Fruit fly (Drosophila melanogaster) whole organism, pupa: ENCODE results near the gene cyr.

ENCODE experiments used
- CG10348 ChIP-seq: fragments of 200-800 bp; sonication (Bioruptor generic); IDR thresholded peaks from 2 replicates; pipeline ENCODE4 v1.3.6; 2022; ENCODE audit warnings: missing biosample characterization, missing genetic modification characterization
- CG12605 ChIP-seq: fragments of 200-800 bp; sonication (Bioruptor generic); IDR thresholded peaks from 2 replicates; pipeline ENCODE4 v1.3.6; 2022; ENCODE audit warnings: missing biosample characterization, missing genetic modification characterization
- CG13204 ChIP-seq: fragments of 200-800 bp; sonication (Bioruptor generic); optimal IDR thresholded peaks from 2 replicates; lab custom pipeline; 2018; ENCODE audit warnings: missing biosample characterization, mild to moderate bottlenecking, missing genetic modification characterization, moderate library complexity
- CG14655 ChIP-seq: fragments of 200-800 bp; sonication (Bioruptor generic); optimal IDR thresholded peaks from 3 replicates; lab custom pipeline; 2017; ENCODE audit warnings: mild to moderate bottlenecking, missing biosample characterization, missing genetic modification reagents, missing genetic modification characterization
- CG15710 ChIP-seq: fragments of 200-800 bp; sonication (Bioruptor generic); optimal IDR thresholded peaks from 2 replicates; lab custom pipeline; 2018; ENCODE audit warnings: missing biosample characterization, mild to moderate bottlenecking, missing genetic modification characterization, moderate library complexity
- CG17806 ChIP-seq: fragments of 200-800 bp; sonication (Bioruptor generic); optimal IDR thresholded peaks from 2 replicates; lab custom pipeline; 2018; ENCODE audit warnings: missing biosample characterization, mild to moderate bottlenecking, missing genetic modification characterization, moderate library complexity
- CG32121 ChIP-seq: fragments of 200-800 bp; sonication (Bioruptor generic); IDR thresholded peaks from 2 replicates; pipeline ENCODE4 v1.3.6; 2022; ENCODE audit warnings: missing biosample characterization, missing genetic modification characterization
- CG34367 ChIP-seq: fragments of 200-800 bp; sonication (Bioruptor generic); optimal IDR thresholded peaks from 2 replicates; lab custom pipeline; 2018; ENCODE audit warnings: missing biosample characterization, mild to moderate bottlenecking, missing genetic modification characterization
- CG4496 ChIP-seq: fragments of 200-800 bp; sonication (Bioruptor generic); IDR thresholded peaks from 3 replicates; pipeline ENCODE4 v1.3.6; 2022; ENCODE audit warnings: missing biosample characterization, missing genetic modification characterization
- CG8159 ChIP-seq: fragments of 200-800 bp; sonication (Bioruptor generic); optimal IDR thresholded peaks from 3 replicates; lab custom pipeline; 2018; ENCODE audit warnings: missing biosample characterization, mild to moderate bottlenecking, missing genetic modification characterization, moderate library complexity
- CG8301 ChIP-seq: fragments of 200-800 bp; sonication (Bioruptor generic); optimal IDR thresholded peaks from 2 replicates; lab custom pipeline; 2018; ENCODE audit warnings: missing biosample characterization, mild to moderate bottlenecking, missing genetic modification characterization
- CG9948 ChIP-seq: fragments of 200-800 bp; sonication (Bioruptor generic); optimal IDR thresholded peaks from 2 replicates; lab custom pipeline; 2018; ENCODE audit warnings: missing biosample characterization, mild to moderate bottlenecking, missing genetic modification characterization, moderate library complexity
- D1 ChIP-seq: fragments of 200-800 bp; sonication (Bioruptor generic); optimal IDR thresholded peaks from 2 replicates; lab custom pipeline; 2018; ENCODE audit warnings: missing biosample characterization, mild to moderate bottlenecking, missing genetic modification characterization, moderate library complexity
- EcR ChIP-seq: fragments of 200-800 bp; sonication (Bioruptor generic); optimal IDR thresholded peaks from 3 replicates; lab custom pipeline; 2019; ENCODE audit warnings: missing biosample characterization, missing genetic modification characterization, mild to moderate bottlenecking, moderate library complexity, missing genetic modification reagents
- Ets98B ChIP-seq: fragments of 200-800 bp; sonication (Bioruptor generic); IDR thresholded peaks from 2 replicates; pipeline ENCODE4 v1.3.6; 2022; ENCODE audit warnings: missing biosample characterization, missing genetic modification characterization
- Pif1A ChIP-seq: fragments of 200-800 bp; sonication (Bioruptor generic); optimal IDR thresholded peaks from 3 replicates; lab custom pipeline; 2016; ENCODE audit warnings: missing biosample characterization, missing genetic modification characterization
- Pif1B ChIP-seq: fragments of 200-800 bp; sonication (Bioruptor generic); optimal IDR thresholded peaks from 3 replicates; lab custom pipeline; 2016; ENCODE audit warnings: missing biosample characterization, missing genetic modification characterization
- Snoo ChIP-seq: fragments of 200-800 bp; sonication (Bioruptor generic); optimal IDR thresholded peaks from 3 replicates; lab custom pipeline; 2017; ENCODE audit warnings: missing biosample characterization, mild to moderate bottlenecking, missing genetic modification characterization, inconsistent platforms
- fd96Ca ChIP-seq: fragments of 200-800 bp; sonication (Bioruptor generic); IDR thresholded peaks from 3 replicates; pipeline ENCODE4 v1.3.6; 2022; ENCODE audit warnings: missing biosample characterization, missing genetic modification characterization
- gl ChIP-seq: fragments of 200-800 bp; sonication (Bioruptor generic); optimal IDR thresholded peaks from 2 replicates; lab custom pipeline; 2018; ENCODE audit warnings: missing biosample characterization, mild to moderate bottlenecking, missing genetic modification characterization
- rn ChIP-seq: fragments of 200-800 bp; sonication (Bioruptor generic); IDR thresholded peaks from 2 replicates; pipeline ENCODE4 v1.3.6; 2022; ENCODE audit warnings: missing biosample characterization, missing genetic modification characterization

cyr gene

DNA sequence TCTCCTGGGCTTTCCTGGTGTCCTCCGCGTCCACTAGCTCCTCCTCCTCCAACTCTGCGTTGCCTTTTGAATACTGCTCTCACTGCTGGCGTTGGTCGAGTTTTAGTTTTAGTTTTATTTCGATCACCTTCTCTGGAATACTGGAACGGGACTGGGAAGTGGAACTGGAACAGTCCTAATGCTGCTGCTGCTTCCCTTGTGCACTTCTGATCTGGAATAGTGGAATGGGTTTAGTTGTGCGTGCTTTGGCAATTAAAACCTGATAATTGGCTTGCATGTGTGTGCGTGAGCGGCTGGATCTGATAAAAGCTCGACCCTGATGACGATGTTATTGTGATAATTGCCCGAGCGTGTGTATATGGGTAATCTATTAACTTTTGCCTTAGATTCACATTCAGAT is 5.2 kb upstream of the cyr start:
- TF ChIP-seq gl (tag; lab: Kevin White, UChicago) (no peak), Pif1B (GFP tag; lab: Kevin White, UChicago) (no peak), Ets98B (no peak)
- TF ChIP-seq, all 21 proteins: peak for 0

DNA sequence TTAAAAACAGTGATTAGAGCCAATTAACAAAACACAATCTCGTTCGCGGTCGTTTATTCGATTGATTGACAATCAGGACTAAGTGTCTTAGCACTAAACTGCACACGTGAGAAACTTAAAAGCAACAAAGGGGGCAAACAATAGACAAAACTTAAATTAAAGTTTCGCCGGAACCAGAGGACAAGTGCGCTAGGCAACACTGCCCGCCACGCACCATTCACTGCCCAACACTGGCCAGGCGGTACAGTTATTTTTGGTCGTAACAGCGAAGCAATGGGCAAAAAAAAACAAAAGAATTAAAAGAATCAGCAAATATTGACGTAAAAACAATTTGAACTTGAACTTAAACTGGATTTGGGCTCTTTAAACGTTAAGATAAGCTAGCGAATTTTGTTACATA is 1.8 kb upstream of the cyr start:
- TF ChIP-seq CG15710 (tag; lab: Kevin White, UChicago) (no peak), CG4496 (no peak), Snoo (no peak), CG13204 (GFP tag; lab: Kevin White, UChicago) (no peak), CG10348 (GFP tag; lab: Robert Waterston, UW) (no peak), Ets98B (no peak), fd96Ca (GFP tag; lab: Robert Waterston, UW) (no peak), CG8159 (no peak), CG32121 (GFP tag; lab: Robert Waterston, UW) (no peak), CG9948 (tag; lab: Kevin White, UChicago) (no peak), CG8301 (tag; lab: Kevin White, UChicago) (no peak), D1 (tag; lab: Kevin White, UChicago) (no peak), gl (tag; lab: Kevin White, UChicago) (no peak), CG12605 (GFP tag; lab: Robert Waterston, UW) (no peak), rn (GFP tag; lab: Robert Waterston, UW) (no peak), CG34367 (tag; lab: Kevin White, UChicago) (no peak), CG14655 (GFP tag; lab: Kevin White, UChicago) (no peak), Pif1B (GFP tag; lab: Kevin White, UChicago) (no peak), Pif1A (GFP tag; lab: Kevin White, UChicago) (no peak)

DNA sequence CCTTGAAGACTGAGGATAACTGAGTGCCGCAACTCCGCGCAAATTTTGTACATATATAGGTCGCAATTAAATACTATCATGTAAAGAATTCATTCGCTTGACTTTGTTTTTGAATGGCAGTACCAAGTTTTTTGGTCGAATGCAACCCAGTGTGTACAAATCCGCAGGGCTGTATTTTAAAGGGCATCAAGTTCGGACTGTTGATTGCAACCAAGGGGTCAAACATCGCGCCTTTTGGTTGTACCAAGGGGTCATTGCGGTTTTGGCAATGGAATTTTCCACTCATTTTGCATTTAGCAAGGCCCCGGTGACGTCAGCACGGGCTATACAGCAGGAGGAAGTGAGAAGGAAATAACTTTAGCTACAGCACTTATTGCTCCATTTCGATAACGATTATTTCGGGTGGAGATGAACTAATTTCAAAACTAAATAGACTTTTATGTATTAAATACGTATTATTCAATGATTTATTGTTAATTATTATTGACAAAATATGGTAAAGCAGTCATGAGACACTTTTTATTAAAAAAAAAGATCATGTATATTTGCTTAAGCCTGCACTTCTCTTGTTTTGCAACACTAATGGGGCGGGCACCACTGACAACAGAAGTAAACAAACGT is 3.7 kb downstream of the cyr start, which contains the start of gene CG10958:
Gene CG10958 (plus strand): TSS at position 593 of the 621 bp plus-strand sequence.
- TF ChIP-seq gl (tag; lab: Kevin White, UChicago) (no peak), Pif1B (GFP tag; lab: Kevin White, UChicago) (peak; percentile 63), CG14655 (GFP tag; lab: Kevin White, UChicago) (no peak), CG8159 (no peak), CG4496 (peak; percentile 54), CG12605 (GFP tag; lab: Robert Waterston, UW) (0 out of 2 replicates have a peak, but pooled peaks have one; percentile 15), CG15710 (tag; lab: Kevin White, UChicago) (peak; percentile 20), EcR (GFP tag; lab: Kevin White, UChicago) (peak; percentile 4), CG8301 (tag; lab: Kevin White, UChicago) (no peak), Snoo (peak; percentile 10), Ets98B (peak; percentile 42; the same call in 1 of the 2 replicates), CG17806 (tag; lab: Kevin White, UChicago) (peak; percentile 40), D1 (tag; lab: Kevin White, UChicago) (no peak), CG34367 (tag; lab: Kevin White, UChicago) (no peak), CG13204 (GFP tag; lab: Kevin White, UChicago) (no peak), CG10348 (GFP tag; lab: Robert Waterston, UW) (no peak), fd96Ca (GFP tag; lab: Robert Waterston, UW) (peak; percentile 48; the same call in 2 of the 3 replicates), rn (GFP tag; lab: Robert Waterston, UW) (no peak), CG32121 (GFP tag; lab: Robert Waterston, UW) (peak; percentile 54), Pif1A (GFP tag; lab: Kevin White, UChicago) (no peak), CG9948 (tag; lab: Kevin White, UChicago) (peak; percentile 28)

DNA sequence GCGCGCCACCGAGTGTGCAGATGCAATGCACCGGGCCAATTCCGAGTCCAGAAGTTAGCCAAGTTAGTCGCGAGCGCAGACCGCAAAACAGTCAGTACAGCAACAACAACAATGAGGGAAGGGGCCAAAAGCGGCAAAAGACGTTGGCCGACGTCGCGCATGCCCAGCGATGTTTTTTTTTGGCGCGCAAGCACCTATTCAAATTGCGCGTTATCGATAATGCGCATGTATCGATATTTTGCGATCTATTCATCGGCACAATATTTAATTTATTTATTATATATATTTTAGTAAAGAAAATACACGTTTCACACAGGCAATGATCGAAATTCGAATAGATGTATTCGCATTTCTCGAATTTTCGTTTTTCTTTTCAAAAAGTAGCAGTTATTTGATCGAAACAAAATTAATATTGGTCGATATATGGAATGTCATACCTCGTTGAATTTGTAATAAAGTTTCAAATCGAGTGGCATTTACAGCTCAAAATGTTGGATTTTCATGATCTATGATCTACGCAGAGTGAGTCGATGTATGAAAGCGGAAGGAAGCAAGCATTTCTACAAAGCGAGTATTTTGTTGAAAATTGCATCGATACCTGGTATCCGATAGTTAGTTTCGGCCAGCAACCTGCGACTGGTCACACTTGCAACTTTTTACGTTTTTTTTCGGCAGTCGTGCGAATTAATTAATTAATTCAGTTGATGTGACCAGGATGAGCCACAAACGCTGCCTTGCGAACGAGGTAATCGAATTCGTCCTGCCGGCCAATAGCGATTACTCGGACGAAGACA is 6.1 kb downstream of the cyr start, which contains the start of gene CG2116:
Gene CG2116 (plus strand): TSS at position 609 of the 794 bp plus-strand sequence.
- peak; percentile 47; the same call in 1 of the 3 replicates for TF ChIP-seq CG4496
- TF ChIP-seq CG12605 (GFP tag; lab: Robert Waterston, UW), result no peak

DNA sequence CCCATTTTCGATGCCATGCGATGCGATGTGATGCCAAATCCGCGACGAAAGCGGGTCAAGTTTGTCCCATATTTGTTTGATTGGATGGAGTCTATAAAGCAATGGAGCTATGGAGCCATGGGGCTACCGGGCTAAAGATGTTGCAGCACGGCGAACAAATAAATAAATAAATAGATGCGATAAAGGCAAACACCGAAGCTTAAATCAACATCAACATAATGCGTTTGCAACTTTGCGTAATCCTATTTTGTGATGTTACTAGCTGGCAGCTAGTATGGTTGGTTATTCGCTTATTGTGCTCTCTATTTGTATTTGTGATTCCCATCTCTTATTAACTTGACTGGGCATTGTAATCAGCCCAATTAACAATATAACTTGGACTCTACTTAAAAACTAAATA is 7.4 kb downstream of the cyr start:
- TF ChIP-seq fd96Ca (GFP tag; lab: Robert Waterston, UW) (no peak), Pif1B (GFP tag; lab: Kevin White, UChicago) (no peak), CG13204 (GFP tag; lab: Kevin White, UChicago) (no peak), CG4496 (no peak), CG8301 (tag; lab: Kevin White, UChicago) (no peak), CG14655 (GFP tag; lab: Kevin White, UChicago) (no peak), CG32121 (GFP tag; lab: Robert Waterston, UW) (no peak)

DNA sequence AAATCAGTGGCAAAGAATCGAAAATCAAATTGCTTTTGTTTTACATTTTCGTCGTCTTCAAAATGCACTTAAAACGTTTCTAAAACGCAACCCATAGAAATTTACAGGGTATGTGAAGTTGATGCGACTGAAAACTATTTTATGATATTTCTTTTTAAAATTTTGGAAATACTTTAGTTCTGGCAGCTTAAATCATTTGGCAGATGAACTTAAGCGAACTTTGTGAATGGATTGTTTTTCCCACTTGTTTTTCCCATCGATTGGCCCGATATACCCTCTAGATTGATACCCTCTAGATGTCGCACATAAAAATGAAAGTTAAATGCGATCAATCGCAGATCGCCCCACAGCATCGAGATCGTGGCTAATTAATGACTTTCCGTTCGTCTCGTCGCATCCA is 9.4 kb downstream of the cyr start:
- TF ChIP-seq Pif1A (GFP tag; lab: Kevin White, UChicago) (no peak), fd96Ca (GFP tag; lab: Robert Waterston, UW) (peak; percentile 42; the same call in 1 of the 3 replicates), Ets98B (peak; percentile 30), rn (GFP tag; lab: Robert Waterston, UW) (no peak), CG10348 (GFP tag; lab: Robert Waterston, UW) (no peak), CG8301 (tag; lab: Kevin White, UChicago) (peak; percentile 28)
- TF ChIP-seq, all 21 proteins: peak for 3
